Worm (Caenorhabditis elegans) whole organism, early embryonic: Measurements from ENCODE around the gene spt-4.

ENCODE experiments used
- B0310.2 ChIP-seq: sonication (generic microtip); optimal IDR thresholded peaks from 2 replicates; lab custom pipeline; 2016; ENCODE audit warnings: mild to moderate bottlenecking, missing genetic modification characterization, missing compliant biosample characterization
- F13C5.2 ChIP-seq: sonication (generic microtip); optimal IDR thresholded peaks from 2 replicates; lab custom pipeline; 2017; ENCODE audit warnings: mild to moderate bottlenecking, missing genetic modification characterization, inconsistent platforms, missing compliant biosample characterization
- aly-1 ChIP-seq: sonication (generic microtip); optimal IDR thresholded peaks from 2 replicates; lab custom pipeline; 2016; ENCODE audit warnings: missing genetic modification characterization, missing compliant biosample characterization
- ama-1 ChIP-seq: fragments of 150-350 bp; optimal IDR thresholded peaks from 2 replicates; lab custom pipeline; 2014
- ceh-13 ChIP-seq: fragments of 200-800 bp; sonication (Bioruptor generic); optimal IDR thresholded peaks from 2 replicates; lab custom pipeline; 2018; ENCODE audit warnings: mild to moderate bottlenecking, missing genetic modification characterization, missing compliant biosample characterization
- ceh-36 ChIP-seq: sonication (generic microtip); optimal IDR thresholded peaks from 2 replicates; lab custom pipeline; 2016; ENCODE audit warnings: missing genetic modification characterization, inconsistent platforms, missing compliant biosample characterization
- ets-7 ChIP-seq: sonication (generic microtip); optimal IDR thresholded peaks from 2 replicates; lab custom pipeline; 2016; ENCODE audit warnings: missing genotype, missing genetic modification characterization, missing compliant biosample characterization
- flt-1 ChIP-seq: fragments of 200-800 bp; sonication (Bioruptor generic); IDR thresholded peaks from 2 replicates; pipeline ENCODE4 v1.3.6; 2022; ENCODE audit warnings: missing genetic modification characterization, missing compliant biosample characterization
- hmbx-1 ChIP-seq: sonication (generic microtip); optimal IDR thresholded peaks from 2 replicates; lab custom pipeline; 2016; ENCODE audit warnings: mild to moderate bottlenecking, missing genetic modification characterization, missing compliant biosample characterization
- hmg-4 ChIP-seq: fragments of 200-800 bp; sonication (Bioruptor generic); optimal IDR thresholded peaks from 2 replicates; lab custom pipeline; 2018; ENCODE audit warnings: mild to moderate bottlenecking, missing genetic modification characterization, missing compliant biosample characterization
- hnd-1 ChIP-seq: sonication (generic microtip); optimal IDR thresholded peaks from 2 replicates; lab custom pipeline; 2016; ENCODE audit warnings: missing genetic modification characterization, missing compliant biosample characterization
- pes-1 ChIP-seq: fragments of 200-800 bp; sonication (Bioruptor generic); IDR thresholded peaks from 2 replicates; pipeline ENCODE4 v1.3.6; 2022; ENCODE audit warnings: missing genetic modification reagents, missing genetic modification characterization, missing compliant biosample characterization
- scrt-1 ChIP-seq: fragments of 200-800 bp; sonication (Bioruptor generic); IDR thresholded peaks from 2 replicates; pipeline ENCODE4 v1.3.6; 2022; ENCODE audit warnings: missing genetic modification characterization, missing compliant biosample characterization
- sea-1 ChIP-seq: fragments of 200-800 bp; sonication (Bioruptor generic); conservative IDR thresholded peaks from 2 replicates; pipeline ENCODE4 v1.3.6; 2022; ENCODE audit warnings: missing genetic modification characterization, missing compliant biosample characterization
- tbx-11 ChIP-seq: fragments of 200-800 bp; sonication (Bioruptor generic); IDR thresholded peaks from 2 replicates; pipeline ENCODE4 v1.3.6; 2022; ENCODE audit warnings: missing genetic modification characterization, missing compliant biosample characterization
- tbx-37 ChIP-seq: fragments of 200-800 bp; sonication (Bioruptor generic); conservative IDR thresholded peaks from 2 replicates; pipeline ENCODE4 v1.3.6; 2022; ENCODE audit warnings: missing genetic modification reagents, missing genetic modification characterization, missing compliant biosample characterization
- tra-4 ChIP-seq: sonication (generic microtip); optimal IDR thresholded peaks from 2 replicates; lab custom pipeline; 2017; ENCODE audit warnings: missing genetic modification characterization, missing compliant biosample characterization

The spt-4 gene

ce11 chrIII:49064-49463 is 20.5 kb downstream of the spt-4 start:
- no peak for TF ChIP-seq ceh-13 (GFP tag; lab: Kevin White, UChicago)
- TF ChIP-seq scrt-1 (GFP tag; lab: Robert Waterston, UW): no peak
- TF ChIP-seq tra-4 (tag; lab: Kevin White, UChicago): no peak
- no peak for TF ChIP-seq ama-1
- no peak for TF ChIP-seq ets-7
- no peak for TF ChIP-seq F13C5.2
- no peak for TF ChIP-seq sea-1 (GFP tag; lab: Robert Waterston, UW)
- TF ChIP-seq hmg-4 (GFP tag; lab: Kevin White, UChicago): no peak
- TF ChIP-seq tbx-37 (GFP tag; lab: Robert Waterston, UW): no peak
- TF ChIP-seq hmbx-1 (tag; lab: Kevin White, UChicago): no peak
- TF ChIP-seq flt-1 (GFP tag; lab: Robert Waterston, UW): no peak
- TF ChIP-seq ceh-36 (tag; lab: Kevin White, UChicago): no peak
- TF ChIP-seq aly-1 (tag; lab: Kevin White, UChicago): no peak
- no peak for TF ChIP-seq hnd-1 (tag; lab: Kevin White, UChicago)
- no peak for TF ChIP-seq tbx-11 (GFP tag; lab: Robert Waterston, UW)
- TF ChIP-seq B0310.2 (tag; lab: Kevin White, UChicago): no peak
- TF ChIP-seq pes-1: no peak

ce11 chrIII:48329-48728 is 21.2 kb downstream of the spt-4 start:
- TF ChIP-seq tbx-11 (GFP tag; lab: Robert Waterston, UW) (no peak), hmbx-1 (tag; lab: Kevin White, UChicago) (no peak), sea-1 (GFP tag; lab: Robert Waterston, UW) (no peak), ceh-36 (tag; lab: Kevin White, UChicago) (no peak), tra-4 (tag; lab: Kevin White, UChicago) (no peak), scrt-1 (GFP tag; lab: Robert Waterston, UW) (no peak)

ce11 chrIII:42725-43124 is 26.8 kb downstream of the spt-4 start:
- no peak for TF ChIP-seq hmbx-1 (tag; lab: Kevin White, UChicago)
- TF ChIP-seq B0310.2 (tag; lab: Kevin White, UChicago): no peak
- TF ChIP-seq tbx-11 (GFP tag; lab: Robert Waterston, UW): no peak
- no peak for TF ChIP-seq ceh-13 (GFP tag; lab: Kevin White, UChicago)
- no peak for TF ChIP-seq aly-1 (tag; lab: Kevin White, UChicago)
- no peak for TF ChIP-seq F13C5.2
- TF ChIP-seq hnd-1 (tag; lab: Kevin White, UChicago): no peak
- no peak for TF ChIP-seq tbx-37 (GFP tag; lab: Robert Waterston, UW)
- no peak for TF ChIP-seq ceh-36 (tag; lab: Kevin White, UChicago)
- TF ChIP-seq hmg-4 (GFP tag; lab: Kevin White, UChicago): no peak
- no peak for TF ChIP-seq tra-4 (tag; lab: Kevin White, UChicago)
- no peak for TF ChIP-seq pes-1
- TF ChIP-seq scrt-1 (GFP tag; lab: Robert Waterston, UW): no peak
- TF ChIP-seq flt-1 (GFP tag; lab: Robert Waterston, UW): no peak
- no peak for TF ChIP-seq ama-1
- no peak for TF ChIP-seq sea-1 (GFP tag; lab: Robert Waterston, UW)
- no peak for TF ChIP-seq ets-7

- peak; percentile 4 for TF ChIP-seq hmg-4 (GFP tag; lab: Kevin White, UChicago)
- no peak for TF ChIP-seq aly-1 (tag; lab: Kevin White, UChicago)
These were observed 28.1 kb downstream of the spt-4 start for ce11 chrIII:41484-41883.

ce11 chrIII:40580-41113 is 28.9 kb downstream of the spt-4 start, which contains the start of gene col-88:
TSS of gene col-88 (plus strand) at chrIII:41063.
- no peak for TF ChIP-seq ceh-13 (GFP tag; lab: Kevin White, UChicago)
- TF ChIP-seq aly-1 (tag; lab: Kevin White, UChicago): no peak
- no peak for TF ChIP-seq hnd-1 (tag; lab: Kevin White, UChicago)
- TF ChIP-seq sea-1 (GFP tag; lab: Robert Waterston, UW): no peak
- no peak for TF ChIP-seq ama-1
- TF ChIP-seq flt-1 (GFP tag; lab: Robert Waterston, UW): no peak
- TF ChIP-seq scrt-1 (GFP tag; lab: Robert Waterston, UW): no peak
- no peak for TF ChIP-seq hmg-4 (GFP tag; lab: Kevin White, UChicago)
- TF ChIP-seq F13C5.2: no peak
- no peak for TF ChIP-seq tbx-37 (GFP tag; lab: Robert Waterston, UW)
- no peak for TF ChIP-seq tra-4 (tag; lab: Kevin White, UChicago)
- no peak for TF ChIP-seq ceh-36 (tag; lab: Kevin White, UChicago)
- TF ChIP-seq pes-1: no peak
- TF ChIP-seq ets-7: no peak

- no peak for TF ChIP-seq tbx-11 (GFP tag; lab: Robert Waterston, UW)
- TF ChIP-seq hmbx-1 (tag; lab: Kevin White, UChicago): no peak
- TF ChIP-seq tra-4 (tag; lab: Kevin White, UChicago): no peak
- no peak for TF ChIP-seq F13C5.2
- no peak for TF ChIP-seq ets-7
- no peak for TF ChIP-seq ceh-13 (GFP tag; lab: Kevin White, UChicago)
- TF ChIP-seq tbx-37 (GFP tag; lab: Robert Waterston, UW): no peak
- no peak for TF ChIP-seq ama-1
- TF ChIP-seq scrt-1 (GFP tag; lab: Robert Waterston, UW): no peak
- no peak for TF ChIP-seq B0310.2 (tag; lab: Kevin White, UChicago)
- no peak for TF ChIP-seq hmg-4 (GFP tag; lab: Kevin White, UChicago)
These were observed 30.0 kb downstream of the spt-4 start for ce11 chrIII:39516-39915.

ce11 chrIII:38117-38516 is 31.4 kb downstream of the spt-4 start, which contains the start of gene clp-10:
TSS of gene clp-10 (minus strand) at chrIII:38217.
- TF ChIP-seq F13C5.2 (no peak), tra-4 (tag; lab: Kevin White, UChicago) (no peak), B0310.2 (tag; lab: Kevin White, UChicago) (no peak), scrt-1 (GFP tag; lab: Robert Waterston, UW) (no peak), aly-1 (tag; lab: Kevin White, UChicago) (no peak), ama-1 (no peak), ets-7 (no peak), tbx-37 (GFP tag; lab: Robert Waterston, UW) (no peak), hmg-4 (GFP tag; lab: Kevin White, UChicago) (no peak), ceh-13 (GFP tag; lab: Kevin White, UChicago) (no peak), hnd-1 (tag; lab: Kevin White, UChicago) (no peak), hmbx-1 (tag; lab: Kevin White, UChicago) (no peak), tbx-11 (GFP tag; lab: Robert Waterston, UW) (no peak), ceh-36 (tag; lab: Kevin White, UChicago) (no peak), flt-1 (GFP tag; lab: Robert Waterston, UW) (no peak), pes-1 (no peak), sea-1 (GFP tag; lab: Robert Waterston, UW) (no peak)
